Fruit fly (Drosophila melanogaster) whole organism, embryonic: ENCODE results near the gene frm.

Experiments used
- Abd-B ChIP-seq: fragments of 200-800 bp; sonication (Bioruptor generic); optimal IDR thresholded peaks from 2 replicates; lab custom pipeline; 2018; ENCODE audit warnings: missing biosample characterization, mild to moderate bottlenecking, missing genetic modification characterization, moderate library complexity
- Antp ChIP-seq: fragments of 200-800 bp; sonication (Bioruptor generic); optimal IDR thresholded peaks from 3 replicates; lab custom pipeline; 2016; ENCODE audit warnings: missing biosample characterization, missing genetic modification characterization
- CG11093 ChIP-seq: fragments of 200-800 bp; sonication (Bioruptor generic); IDR thresholded peaks from 3 replicates; pipeline ENCODE4 v1.3.6; 2022; ENCODE audit warnings: missing biosample characterization, missing genetic modification characterization
- CG11456 ChIP-seq: fragments of 200-800 bp; sonication (Bioruptor generic); IDR thresholded peaks from 3 replicates; pipeline ENCODE4 v1.3.6; 2022; ENCODE audit warnings: missing biosample characterization, missing genetic modification characterization
- CG12155 ChIP-seq: fragments of 200-800 bp; sonication (Bioruptor generic); optimal IDR thresholded peaks from 3 replicates; lab custom pipeline; 2016; ENCODE audit warnings: missing biosample characterization, missing genetic modification characterization
- CG12769 ChIP-seq: fragments of 200-800 bp; sonication (Bioruptor generic); optimal IDR thresholded peaks from 2 replicates; lab custom pipeline; 2019; ENCODE audit warnings: missing biosample characterization, mild to moderate bottlenecking, missing genetic modification characterization, moderate library complexity
- CG15269 ChIP-seq: fragments of 200-800 bp; sonication (Bioruptor generic); optimal IDR thresholded peaks from 2 replicates; lab custom pipeline; 2018; ENCODE audit warnings: missing biosample characterization, mild to moderate bottlenecking, missing genetic modification characterization, moderate library complexity
- CG3163 ChIP-seq: fragments of 200-800 bp; sonication (Bioruptor generic); optimal IDR thresholded peaks from 3 replicates; lab custom pipeline; 2016; ENCODE audit warnings: missing biosample characterization, missing genetic modification characterization
- CG34224 ChIP-seq: fragments of 200-800 bp; sonication (Bioruptor generic); IDR thresholded peaks from 3 replicates; pipeline ENCODE4 v1.3.6; 2022; ENCODE audit warnings: missing biosample characterization, missing genetic modification characterization; ENCODE audit not compliant: partially characterized antibody
- CG7271 ChIP-seq: fragments of 200-800 bp; sonication (Bioruptor generic); optimal IDR thresholded peaks from 2 replicates; lab custom pipeline; 2018; ENCODE audit warnings: missing biosample characterization, mild to moderate bottlenecking, missing genetic modification characterization, moderate library complexity
- CG7786 ChIP-seq: fragments of 200-800 bp; sonication (Bioruptor generic); optimal IDR thresholded peaks from 2 replicates; lab custom pipeline; 2016; ENCODE audit warnings: missing biosample characterization, missing genetic modification characterization
- CG8388 ChIP-seq: fragments of 200-800 bp; sonication (Bioruptor generic); optimal IDR thresholded peaks from 2 replicates; lab custom pipeline; 2019; ENCODE audit warnings: missing biosample characterization, mild to moderate bottlenecking, missing genetic modification characterization, moderate library complexity
- CG8765 ChIP-seq: fragments of 200-800 bp; sonication (Bioruptor generic); IDR thresholded peaks from 2 replicates; pipeline ENCODE4 v1.3.6; 2022; ENCODE audit warnings: missing biosample characterization, missing genetic modification characterization
- CG9797 ChIP-seq: fragments of 200-800 bp; sonication (Bioruptor generic); optimal IDR thresholded peaks from 3 replicates; lab custom pipeline; 2018; ENCODE audit warnings: missing biosample characterization, mild to moderate bottlenecking, missing genetic modification characterization
- CG9817 ChIP-seq: fragments of 200-800 bp; sonication (Bioruptor generic); optimal IDR thresholded peaks from 2 replicates; lab custom pipeline; 2018; ENCODE audit warnings: missing biosample characterization, mild to moderate bottlenecking, missing genetic modification characterization, moderate library complexity
- D19A ChIP-seq: fragments of 200-800 bp; optimal IDR thresholded peaks from 3 replicates; lab custom pipeline; 2019; ENCODE audit warnings: missing biosample characterization, mild to moderate bottlenecking, missing genetic modification characterization, moderate library complexity
- Dbx ChIP-seq: fragments of 200-800 bp; sonication (Bioruptor generic); IDR thresholded peaks from 3 replicates; pipeline ENCODE4 v1.3.6; 2022; ENCODE audit warnings: missing biosample characterization, missing genetic modification characterization
- Doc3 ChIP-seq: fragments of 200-800 bp; sonication (Bioruptor generic); IDR thresholded peaks from 3 replicates; pipeline ENCODE4 v1.3.6; 2022; ENCODE audit warnings: missing biosample characterization, missing genetic modification characterization; ENCODE audit not compliant: partially characterized antibody
- E2f2 ChIP-seq: fragments of 200-800 bp; sonication (Bioruptor generic); IDR thresholded peaks from 2 replicates; pipeline ENCODE4 v1.3.6; 2022; ENCODE audit warnings: missing biosample characterization, missing genetic modification characterization
- Ets65A ChIP-seq: fragments of 200-800 bp; sonication (Bioruptor generic); peaks from one replicate; lab custom pipeline; 2016; ENCODE audit warnings: missing biosample characterization, missing genetic modification characterization
- HmgZ ChIP-seq: fragments of 200-800 bp; sonication (Bioruptor generic); optimal IDR thresholded peaks from 2 replicates; lab custom pipeline; 2018; ENCODE audit warnings: missing biosample characterization, mild to moderate bottlenecking, missing genetic modification characterization
- Hmr ChIP-seq: fragments of 200-800 bp; sonication (Bioruptor generic); optimal IDR thresholded peaks from 3 replicates; lab custom pipeline; 2017; ENCODE audit warnings: mild to moderate bottlenecking, missing biosample characterization, missing genetic modification reagents, missing genetic modification characterization
- Hr39 ChIP-seq: fragments of >200 bp; optimal IDR thresholded peaks from 2 replicates; lab custom pipeline; 2017
- Hr51 ChIP-seq, 2 experiments: fragments of 200-800 bp; sonication (Bioruptor generic); optimal IDR thresholded peaks; 2 replicates in 1 of 2; 3 replicates in 1 of 2; lab custom pipeline; 2016 to 2018; ENCODE audit warnings: missing biosample characterization in 2 of 2, missing genetic modification characterization in 2 of 2, mild to moderate bottlenecking in 1 of 2, moderate library complexity in 1 of 2
- Jarid2 ChIP-seq: fragments of 200-800 bp; sonication (Bioruptor generic); optimal IDR thresholded peaks from 3 replicates; lab custom pipeline; 2017; ENCODE audit warnings: mild to moderate bottlenecking, missing biosample characterization, missing genetic modification reagents, missing genetic modification characterization
- MTF-1 ChIP-seq: fragments of 200-800 bp; sonication (Bioruptor generic); optimal IDR thresholded peaks from 2 replicates; lab custom pipeline; 2018; ENCODE audit warnings: missing biosample characterization, mild to moderate bottlenecking, missing genetic modification characterization, borderline replicate concordance
- Med ChIP-seq: fragments of 200-800 bp; sonication (Bioruptor generic); peaks from one replicate; lab custom pipeline; 2016; ENCODE audit warnings: missing biosample characterization, missing genetic modification characterization, mild to moderate bottlenecking, inconsistent platforms, moderate library complexity
- Mes4 ChIP-seq: fragments of 200-800 bp; sonication (Bioruptor generic); optimal IDR thresholded peaks from 2 replicates; lab custom pipeline; 2016; ENCODE audit warnings: missing biosample characterization, missing genetic modification characterization
- Pdp1 ChIP-seq, 2 experiments: fragments of 200-800 bp; sonication (Bioruptor generic); optimal IDR thresholded peaks; 3 replicates each; lab custom pipeline; 2016; ENCODE audit warnings: missing biosample characterization in 2 of 2, missing genetic modification characterization in 2 of 2, mild to moderate bottlenecking in 1 of 2, moderate library complexity in 1 of 2
- ase ChIP-seq: fragments of 200-800 bp; sonication (Bioruptor generic); IDR thresholded peaks from 3 replicates; pipeline ENCODE4 v1.3.6; 2022; ENCODE audit warnings: missing biosample characterization, missing genetic modification characterization
- exex ChIP-seq: fragments of 200-800 bp; sonication (Bioruptor generic); optimal IDR thresholded peaks from 4 replicates; lab custom pipeline; 2018; ENCODE audit warnings: missing biosample characterization, mild to moderate bottlenecking, missing genetic modification characterization, moderate library complexity
- fd96Cb ChIP-seq: fragments of 200-800 bp; sonication (Bioruptor generic); optimal IDR thresholded peaks from 2 replicates; lab custom pipeline; 2018; ENCODE audit warnings: missing biosample characterization, mild to moderate bottlenecking, missing genetic modification characterization, moderate library complexity
- gcm ChIP-seq: fragments of 200-800 bp; sonication (Bioruptor generic); optimal IDR thresholded peaks from 2 replicates; lab custom pipeline; 2019; ENCODE audit warnings: missing biosample characterization, mild to moderate bottlenecking, missing genetic modification characterization, moderate library complexity
- grn ChIP-seq: fragments of 200-800 bp; sonication (Bioruptor generic); optimal IDR thresholded peaks from 3 replicates; lab custom pipeline; 2017; ENCODE audit warnings: missing biosample characterization, missing genetic modification characterization
- jing ChIP-seq: fragments of 200-800 bp; sonication (Bioruptor generic); optimal IDR thresholded peaks from 2 replicates; lab custom pipeline; 2018; ENCODE audit warnings: missing biosample characterization, mild to moderate bottlenecking, missing genetic modification characterization
- knrl ChIP-seq: fragments of 200-800 bp; sonication (Bioruptor generic); IDR thresholded peaks from 3 replicates; pipeline ENCODE4 v1.3.6; 2022; ENCODE audit warnings: missing biosample characterization, missing genetic modification characterization; ENCODE audit not compliant: partially characterized antibody
- lmd ChIP-seq: fragments of 200-800 bp; sonication (Bioruptor generic); IDR thresholded peaks from 2 replicates; pipeline ENCODE4 v1.3.6; 2022; ENCODE audit warnings: missing biosample characterization, missing genetic modification characterization
- maf-S ChIP-seq: fragments of 200-800 bp; sonication (Bioruptor generic); optimal IDR thresholded peaks from 2 replicates; lab custom pipeline; 2016; ENCODE audit warnings: missing biosample characterization, missing genetic modification characterization
- oc ChIP-seq: fragments of 200-800 bp; sonication (Bioruptor generic); optimal IDR thresholded peaks from 2 replicates; lab custom pipeline; 2018; ENCODE audit warnings: missing biosample characterization, mild to moderate bottlenecking, missing genetic modification characterization, moderate library complexity
- pb ChIP-seq: fragments of 200-800 bp; sonication (Bioruptor generic); optimal IDR thresholded peaks from 3 replicates; lab custom pipeline; 2016; ENCODE audit warnings: missing biosample characterization, missing genetic modification characterization
- phol ChIP-seq: fragments of 200-800 bp; sonication (Bioruptor generic); optimal IDR thresholded peaks from 3 replicates; lab custom pipeline; 2018; ENCODE audit warnings: missing biosample characterization, mild to moderate bottlenecking, missing genetic modification characterization, moderate library complexity
- pnt ChIP-seq: fragments of 200-800 bp; sonication (Bioruptor generic); optimal IDR thresholded peaks from 3 replicates; lab custom pipeline; 2016; ENCODE audit warnings: missing biosample characterization, missing genetic modification characterization
- sens ChIP-seq: fragments of 200-800 bp; sonication (Bioruptor generic); peaks from one replicate; lab custom pipeline; 2016; ENCODE audit warnings: missing biosample characterization, missing genetic modification characterization
- sob ChIP-seq: fragments of 200-800 bp; sonication (Bioruptor generic); IDR thresholded peaks from 2 replicates; pipeline ENCODE4 v1.3.6; 2022; ENCODE audit warnings: missing biosample characterization, missing genetic modification characterization
- sr ChIP-seq: fragments of 200-800 bp; sonication (Bioruptor generic); IDR thresholded peaks from 3 replicates; pipeline ENCODE4 v1.3.6; 2022; ENCODE audit warnings: missing biosample characterization, missing genetic modification characterization
- unc-4 ChIP-seq: fragments of 200-800 bp; sonication (Bioruptor generic); IDR thresholded peaks from 2 replicates; pipeline ENCODE4 v1.3.6; 2022; ENCODE audit warnings: missing biosample characterization, missing genetic modification characterization; ENCODE audit not compliant: partially characterized antibody

The frm gene

dm6 chr3L:5548524-5549084 is 2.4 kb downstream of the frm start (continued):
- TF ChIP-seq D19A (tag; lab: Kevin White, UChicago): no peak
- peak; percentile 47 for TF ChIP-seq Ets65A (GFP tag; lab: Kevin White, UChicago)
- peak; percentile 68 for TF ChIP-seq grn (GFP tag; lab: Kevin White, UChicago)
- TF ChIP-seq CG7786: no peak
- peak; percentile 34 for TF ChIP-seq CG12769
- peak in 1 of 2 experiments; percentile 67 for TF ChIP-seq Pdp1 (GFP tag; optimal IDR thresholded peaks at IDR 0.05; lab: Kevin White, UChicago)
- no peak for TF ChIP-seq Abd-B (GFP tag; lab: Kevin White, UChicago)
- TF ChIP-seq Hmr: no peak
- no peak for TF ChIP-seq lmd (GFP tag; lab: Robert Waterston, UW)
- TF ChIP-seq, all 482 proteins: peak for 10

- TF ChIP-seq MTF-1 (GFP tag; lab: Kevin White, UChicago) (no peak), sens (peak; percentile 16), Dbx (GFP tag; lab: Robert Waterston, UW) (0 out of 3 replicates have a peak, but pooled peaks have one; percentile 32), CG11093 (GFP tag; lab: Robert Waterston, UW) (no peak), pnt (no peak), HmgZ (tag; lab: Kevin White, UChicago) (no peak), ase (GFP tag; lab: Robert Waterston, UW) (no peak), CG9797 (no peak), exex (tag; lab: Kevin White, UChicago) (no peak), unc-4 (GFP tag; lab: Robert Waterston, UW) (no peak), Mes4 (GFP tag; lab: Kevin White, UChicago) (no peak), CG3163 (GFP tag; lab: Kevin White, UChicago) (no peak), gcm (GFP tag; lab: Kevin White, UChicago) (no peak), CG7271 (tag; lab: Kevin White, UChicago) (no peak), Hr39 (lab: Kevin White, UChicago) (peak; percentile 16)
- TF ChIP-seq, all 482 proteins: peak for 3
Measured at dm6 chr3L:5542772-5543371, 8.1 kb downstream of the frm start.

DNA sequence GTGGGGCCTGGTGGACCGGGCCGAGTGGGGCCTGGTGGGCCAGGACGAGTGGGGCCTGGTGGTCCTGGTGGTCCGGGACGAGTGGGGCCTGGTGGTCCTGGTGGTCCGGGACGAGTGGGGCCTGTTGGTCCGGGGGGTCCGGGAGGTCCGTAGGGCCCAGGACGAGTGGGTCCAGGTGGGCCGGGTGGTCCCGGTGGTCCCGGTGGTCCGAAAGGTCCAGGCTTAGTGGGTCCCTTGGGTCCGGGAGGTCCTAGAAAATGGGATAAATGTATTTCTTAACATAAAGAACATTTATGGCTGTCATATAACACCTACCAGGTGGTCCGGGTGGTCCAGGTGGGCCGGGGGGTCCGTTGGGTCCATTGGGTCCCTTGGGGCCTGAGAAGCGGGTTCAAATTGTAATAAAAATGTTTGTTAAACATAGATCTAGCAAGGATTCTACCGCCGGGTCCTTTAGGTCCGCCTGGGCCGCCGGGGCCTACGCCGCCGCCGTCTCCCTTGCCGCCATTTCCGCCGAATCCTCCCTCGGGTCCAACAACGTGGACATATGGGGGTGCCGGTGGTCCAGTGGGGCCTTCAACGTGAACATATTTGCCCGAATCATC is 10.2 kb downstream of the frm start:
- TF ChIP-seq knrl (GFP tag; lab: Robert Waterston, UW) (0 out of 3 replicates have a peak, but pooled peaks have one; percentile 20), CG12155 (GFP tag; lab: Kevin White, UChicago) (no peak), CG15269 (tag; lab: Kevin White, UChicago) (no peak), Doc3 (GFP tag; lab: Robert Waterston, UW) (no peak), CG9817 (tag; lab: Kevin White, UChicago) (no peak), maf-S (GFP tag; lab: Kevin White, UChicago) (no peak), sob (GFP tag; lab: Robert Waterston, UW) (no peak), CG12769 (peak; percentile 5), fd96Cb (tag; lab: Kevin White, UChicago) (no peak), jing (GFP tag; lab: Kevin White, UChicago) (no peak), CG11456 (peak; percentile 8; the same call in 1 of the 3 replicates), Jarid2 (GFP tag; lab: Kevin White, UChicago) (no peak), oc (tag; lab: Kevin White, UChicago) (no peak), Hr51 (GFP tag; optimal IDR thresholded peaks at IDR 0.05; lab: Kevin White, UChicago) (no peak), Med (peak; percentile 47), CG34224 (no peak), Antp (no peak), Hr39 (lab: Kevin White, UChicago) (peak; percentile 91), CG8388 (GFP tag; lab: Kevin White, UChicago) (no peak), CG8765 (no peak), phol (tag; lab: Kevin White, UChicago) (no peak), sr (0 out of 3 replicates have a peak, but pooled peaks have one; percentile 2), E2f2 (GFP tag; lab: Robert Waterston, UW) (no peak), pb (GFP tag; lab: Kevin White, UChicago) (no peak)
